Worm (Caenorhabditis elegans): ENCODE data around the gene fbxa-59.

- TF ChIP-seq ama-1 (optimal IDR thresholded peaks at IDR 0.05) (no peak), snpc-4 (tag; optimal IDR thresholded peaks at IDR 0.05) (no peak), nhr-76 (tag; optimal IDR thresholded peaks at IDR 0.05) (no peak), nhr-6 (tag; optimal IDR thresholded peaks at IDR 0.05) (no peak), fkh-10 (GFP tag; optimal IDR thresholded peaks at IDR 0.05) (no peak), lin-15B (tag; optimal IDR thresholded peaks at IDR 0.05) (no peak), ceh-82 (tag; optimal IDR thresholded peaks at IDR 0.05) (no peak)
These were observed 4.7 kb downstream of the fbxa-59 start, which contains the start of gene fbxa-22 for ce11 chrIII:938569-938968.

All from whole organism, L4 larva.